Worm (Caenorhabditis elegans) whole organism, mixed stage, embryonic: ENCODE measurements around the gene gpn-1.

Experiments used
- M03D4.4 ChIP-seq: sonication (generic microtip); optimal IDR thresholded peaks from 2 replicates; lab custom pipeline; 2017; ENCODE audit warnings: mild to moderate bottlenecking, missing genetic modification characterization, missing compliant biosample characterization
- blmp-1 ChIP-seq: fragments of 150-350 bp; optimal IDR thresholded peaks from 2 replicates; lab custom pipeline; 2014; ENCODE audit warnings: missing biosample characterization, missing genetic modification characterization
- ceh-39 ChIP-seq: fragments of 150-350 bp; optimal IDR thresholded peaks from 2 replicates; lab custom pipeline; 2014; ENCODE audit warnings: missing biosample characterization, missing genetic modification characterization
- ceh-43 ChIP-seq: fragments of 200-800 bp; sonication (Bioruptor generic); optimal IDR thresholded peaks from 2 replicates; lab custom pipeline; 2018; ENCODE audit warnings: mild to moderate bottlenecking, missing genetic modification characterization, moderate library complexity, missing compliant biosample characterization
- ceh-83 ChIP-seq: fragments of 200-800 bp; sonication (Bioruptor generic); optimal IDR thresholded peaks from 2 replicates; lab custom pipeline; 2018; ENCODE audit warnings: mild to moderate bottlenecking, missing genetic modification characterization, missing compliant biosample characterization
- ces-1 ChIP-seq: fragments of 150-350 bp; optimal IDR thresholded peaks from 2 replicates; lab custom pipeline; 2014; ENCODE audit warnings: missing biosample characterization, missing genetic modification reagents, missing genetic modification characterization
- drap-1 ChIP-seq: fragments of 200-800 bp; sonication (Bioruptor generic); optimal IDR thresholded peaks from 3 replicates; lab custom pipeline; 2018; ENCODE audit warnings: mild to moderate bottlenecking, missing genetic modification characterization, missing compliant biosample characterization
- elt-1 ChIP-seq: sonication (generic microtip); optimal IDR thresholded peaks from 2 replicates; lab custom pipeline; 2017; ENCODE audit warnings: missing genetic modification characterization, mild to moderate bottlenecking, missing compliant biosample characterization, antibody characterized with exemption, moderate library complexity, borderline replicate concordance; ENCODE audit not compliant: insufficient read depth
- elt-3 ChIP-seq: fragments of 150-350 bp; optimal IDR thresholded peaks from 2 replicates; lab custom pipeline; 2014; ENCODE audit warnings: missing biosample characterization, missing genetic modification characterization
- flh-1 ChIP-seq: fragments of 200-800 bp; sonication (Bioruptor generic); optimal IDR thresholded peaks from 2 replicates; lab custom pipeline; 2018; ENCODE audit warnings: mild to moderate bottlenecking, missing genetic modification characterization, moderate library complexity, missing compliant biosample characterization
- ham-2 ChIP-seq: fragments of 200-800 bp; sonication (Bioruptor generic); optimal IDR thresholded peaks from 2 replicates; lab custom pipeline; 2018; ENCODE audit warnings: mild to moderate bottlenecking, missing genetic modification characterization, missing compliant biosample characterization
- hlh-1 ChIP-seq: fragments of 150-350 bp; optimal IDR thresholded peaks from 2 replicates; lab custom pipeline; 2014; ENCODE audit warnings: missing biosample characterization, missing genetic modification reagents, missing genetic modification characterization
- lin-13 ChIP-seq: fragments of 150-350 bp; optimal IDR thresholded peaks from 2 replicates; lab custom pipeline; 2014; ENCODE audit warnings: missing biosample characterization, missing genetic modification characterization
- lin-32 ChIP-seq: fragments of 200-800 bp; sonication (Bioruptor generic); optimal IDR thresholded peaks from 2 replicates; lab custom pipeline; 2018; ENCODE audit warnings: mild to moderate bottlenecking, missing genetic modification characterization, missing compliant biosample characterization
- lsy-2 ChIP-seq: fragments of 150-350 bp; optimal IDR thresholded peaks from 2 replicates; lab custom pipeline; 2014; ENCODE audit warnings: missing biosample characterization, missing genetic modification characterization
- mab-5 ChIP-seq: fragments of 150-350 bp; optimal IDR thresholded peaks from 2 replicates; lab custom pipeline; 2014; ENCODE audit warnings: missing biosample characterization, missing genetic modification characterization
- mep-1 ChIP-seq: fragments of 150-350 bp; optimal IDR thresholded peaks from 2 replicates; lab custom pipeline; 2017; ENCODE audit warnings: missing biosample characterization, missing genetic modification reagents, missing genetic modification characterization, inconsistent platforms
- mls-2 ChIP-seq: sonication (generic microtip); optimal IDR thresholded peaks from 2 replicates; lab custom pipeline; 2016; ENCODE audit warnings: mild to moderate bottlenecking, missing genetic modification characterization, moderate library complexity, missing compliant biosample characterization
- nhr-12 ChIP-seq: fragments of 150-350 bp; optimal IDR thresholded peaks from 2 replicates; lab custom pipeline; 2014; ENCODE audit warnings: missing biosample characterization, missing genetic modification characterization
- nhr-2 ChIP-seq: fragments of 150-350 bp; optimal IDR thresholded peaks from 2 replicates; lab custom pipeline; 2014; ENCODE audit warnings: missing biosample characterization, missing genetic modification characterization
- nhr-237 ChIP-seq: fragments of 150-350 bp; optimal IDR thresholded peaks from 2 replicates; lab custom pipeline; 2014; ENCODE audit warnings: missing biosample characterization, missing genetic modification characterization
- nhr-28 ChIP-seq: fragments of 150-350 bp; optimal IDR thresholded peaks from 2 replicates; lab custom pipeline; 2014; ENCODE audit warnings: missing biosample characterization, missing genetic modification characterization
- nhr-76 ChIP-seq: sonication (generic microtip); optimal IDR thresholded peaks from 2 replicates; lab custom pipeline; 2017; ENCODE audit warnings: missing biosample characterization, missing genetic modification characterization
- sem-2 ChIP-seq: fragments of 200-800 bp; sonication (Bioruptor generic); optimal IDR thresholded peaks from 2 replicates; lab custom pipeline; 2018; ENCODE audit warnings: mild to moderate bottlenecking, missing genetic modification characterization, missing compliant biosample characterization
- snpc-4 ChIP-seq: fragments of 150-350 bp; optimal IDR thresholded peaks from 2 replicates; lab custom pipeline; 2014; ENCODE audit warnings: missing biosample characterization, missing genetic modification characterization
- tbx-8 ChIP-seq: fragments of 200-800 bp; sonication (Bioruptor generic); optimal IDR thresholded peaks from 2 replicates; lab custom pipeline; 2018; ENCODE audit warnings: mild to moderate bottlenecking, missing genetic modification characterization, moderate library complexity, missing compliant biosample characterization
- unc-120 ChIP-seq: sonication (generic microtip); optimal IDR thresholded peaks from 2 replicates; lab custom pipeline; 2017; ENCODE audit warnings: missing genetic modification characterization, missing compliant biosample characterization; ENCODE audit not compliant: poor library complexity, severe bottlenecking
- unc-39 ChIP-seq: fragments of 150-350 bp; optimal IDR thresholded peaks from 2 replicates; lab custom pipeline; 2014; ENCODE audit warnings: missing biosample characterization, missing genetic modification characterization
- unc-62 ChIP-seq: fragments of 150-350 bp; optimal IDR thresholded peaks from 2 replicates; lab custom pipeline; 2014; ENCODE audit warnings: missing biosample characterization, missing genetic modification reagents, missing genetic modification characterization
- zip-8 ChIP-seq: fragments of 150-350 bp; optimal IDR thresholded peaks from 2 replicates; lab custom pipeline; 2014; ENCODE audit warnings: missing biosample characterization, missing genetic modification characterization
- ztf-11 ChIP-seq: fragments of 150-350 bp; optimal IDR thresholded peaks from 2 replicates; lab custom pipeline; 2014; ENCODE audit warnings: missing biosample characterization, missing genetic modification characterization

Gene gpn-1

ce11 chrX:15721346-15721745 lies 39.9 kb downstream of the gpn-1 start, which contains the start of gene ZK662.5:
Gene ZK662.5 (plus strand): TSS chrX:15721646.
- TF ChIP-seq ceh-43 (GFP tag; lab: Kevin White, UChicago) (no peak), zip-8 (tag; lab: Kevin White, UChicago) (no peak), nhr-12 (tag; lab: Kevin White, UChicago) (no peak), unc-39 (tag; lab: Kevin White, UChicago) (no peak), unc-120 (tag; lab: Kevin White, UChicago) (no peak), mls-2 (tag; lab: Kevin White, UChicago) (no peak), hlh-1 (no peak), unc-62 (GFP tag; lab: Kevin White, UChicago) (no peak), ceh-39 (tag; lab: Kevin White, UChicago) (no peak), elt-1 (tag; lab: Kevin White, UChicago) (no peak), M03D4.4 (tag; lab: Kevin White, UChicago) (no peak), lsy-2 (no peak), nhr-2 (tag; lab: Kevin White, UChicago) (no peak), snpc-4 (no peak), flh-1 (GFP tag; lab: Kevin White, UChicago) (no peak), elt-3 (tag; lab: Kevin White, UChicago) (no peak), nhr-76 (no peak)

ce11 chrX:15724994-15725393 lies 43.5 kb downstream of the gpn-1 start:
- TF ChIP-seq ceh-39 (tag; lab: Kevin White, UChicago), result no peak
- no peak for TF ChIP-seq unc-39 (tag; lab: Kevin White, UChicago)
- no peak for TF ChIP-seq mab-5 (tag; lab: Kevin White, UChicago)
- no peak for TF ChIP-seq ham-2 (GFP tag; lab: Kevin White, UChicago)
- no peak for TF ChIP-seq nhr-28 (tag; lab: Kevin White, UChicago)
- TF ChIP-seq hlh-1, result peak; percentile 2
- TF ChIP-seq sem-2 (GFP tag; lab: Kevin White, UChicago), result no peak
- TF ChIP-seq lin-13 (tag; lab: Kevin White, UChicago), result peak; percentile 55
- peak; percentile 43 for TF ChIP-seq mep-1 (tag; lab: Kevin White, UChicago)
- TF ChIP-seq mls-2 (tag; lab: Kevin White, UChicago), result no peak
- no peak for TF ChIP-seq nhr-12 (tag; lab: Kevin White, UChicago)

ce11 chrX:15725566-15726173 lies 44.2 kb downstream of the gpn-1 start, which contains the start of gene lin-15B:
Gene lin-15B (plus strand): TSS chrX:15726123.
- TF ChIP-seq flh-1 (GFP tag; lab: Kevin White, UChicago), result no peak
- no peak for TF ChIP-seq unc-62 (GFP tag; lab: Kevin White, UChicago)
- TF ChIP-seq lin-13 (tag; lab: Kevin White, UChicago), result no peak
- TF ChIP-seq ces-1 (GFP tag; lab: Kevin White, UChicago), result no peak
- TF ChIP-seq nhr-237 (tag; lab: Kevin White, UChicago), result no peak
- TF ChIP-seq mab-5 (tag; lab: Kevin White, UChicago), result no peak
- TF ChIP-seq drap-1 (GFP tag; lab: Kevin White, UChicago), result no peak
- TF ChIP-seq nhr-76, result no peak
- no peak for TF ChIP-seq ceh-39 (tag; lab: Kevin White, UChicago)

ce11 chrX:15730342-15730741 lies 48.8 kb downstream of the gpn-1 start:
- TF ChIP-seq lsy-2, result no peak
- TF ChIP-seq tbx-8, result no peak
- TF ChIP-seq ham-2 (GFP tag; lab: Kevin White, UChicago), result no peak
- no peak for TF ChIP-seq elt-3 (tag; lab: Kevin White, UChicago)
- TF ChIP-seq ces-1 (GFP tag; lab: Kevin White, UChicago), result no peak
- no peak for TF ChIP-seq mls-2 (tag; lab: Kevin White, UChicago)
- TF ChIP-seq zip-8 (tag; lab: Kevin White, UChicago), result no peak
- TF ChIP-seq ztf-11 (tag; lab: Kevin White, UChicago), result no peak
- no peak for TF ChIP-seq ceh-83 (GFP tag; lab: Kevin White, UChicago)
- TF ChIP-seq nhr-237 (tag; lab: Kevin White, UChicago), result no peak
- no peak for TF ChIP-seq sem-2 (GFP tag; lab: Kevin White, UChicago)
- TF ChIP-seq lin-32 (GFP tag; lab: Kevin White, UChicago), result no peak

- TF ChIP-seq blmp-1 (peak; percentile 42), nhr-237 (tag; lab: Kevin White, UChicago) (no peak)
Measured at ce11 chrX:15731668-15732067, 50.2 kb downstream of the gpn-1 start, which contains the start of gene lin-15A. Gene lin-15A (plus strand): TSS chrX:15731968.
